Worm (Caenorhabditis elegans) whole organism, midembryonic: ENCODE data around the gene T24B8.3.

ENCODE experiments used
- cog-1 ChIP-seq: sonication (generic microtip); optimal IDR thresholded peaks from 2 replicates; lab custom pipeline; 2016; ENCODE audit warnings: missing genetic modification characterization, missing compliant biosample characterization
- flt-1 ChIP-seq: fragments of 200-800 bp; sonication (Bioruptor generic); IDR thresholded peaks from 2 replicates; pipeline ENCODE4 v1.3.6; 2022; ENCODE audit warnings: missing genetic modification characterization, missing compliant biosample characterization
- klf-2 ChIP-seq: fragments of 200-800 bp; sonication (Bioruptor generic); conservative IDR thresholded peaks from 2 replicates; pipeline ENCODE4 v1.3.6; 2022; ENCODE audit warnings: missing genetic modification reagents, missing genetic modification characterization, missing compliant biosample characterization
- ztf-29 ChIP-seq: fragments of 200-800 bp; sonication (Bioruptor generic); IDR thresholded peaks from 2 replicates; pipeline ENCODE4 v1.3.6; 2022; ENCODE audit warnings: missing genetic modification reagents, missing genetic modification characterization, missing compliant biosample characterization

DNA sequence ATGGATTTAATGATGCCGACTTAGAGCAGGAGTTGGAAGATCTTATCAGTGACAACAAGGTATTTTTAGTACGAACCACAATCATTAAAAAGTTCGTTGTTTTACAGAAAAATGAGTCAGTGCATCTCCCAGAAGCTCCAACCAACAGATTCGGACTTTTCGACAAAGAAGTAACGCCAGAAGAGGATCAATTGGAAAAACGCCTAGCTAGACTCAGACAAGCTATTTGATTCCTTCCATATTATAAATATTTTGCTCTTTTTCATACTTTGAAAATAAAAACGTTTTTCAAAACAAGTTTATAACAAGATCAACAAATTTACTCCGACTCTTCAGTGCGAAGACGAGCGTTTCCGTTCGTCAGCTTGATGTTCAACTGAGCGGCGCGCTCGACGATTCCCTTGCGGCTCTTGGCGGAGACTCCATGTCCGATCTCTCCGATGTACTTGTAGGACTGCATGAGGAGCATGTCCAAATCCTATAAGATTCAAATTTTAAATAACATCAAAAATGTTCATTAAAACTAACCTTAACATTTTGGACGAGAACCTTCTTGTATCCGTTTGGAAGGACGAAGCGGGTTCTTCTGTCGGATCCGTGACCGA lies 4.6 kb downstream of the T24B8.3 start:
- TF ChIP-seq flt-1 (GFP tag; lab: Robert Waterston, UW), result no peak
- TF ChIP-seq klf-2, result no peak
- no peak for TF ChIP-seq ztf-29 (GFP tag; lab: Robert Waterston, UW)
- no peak for TF ChIP-seq cog-1
